Worm (Caenorhabditis elegans) whole organism, midembryonic: ENCODE data around the gene ostf-4.

Source experiments
- T22C8.4 ChIP-seq: fragments of 200-800 bp; sonication (Bioruptor generic); IDR thresholded peaks from 2 replicates; pipeline ENCODE4 v1.3.6; 2022; ENCODE audit warnings: missing genetic modification characterization, missing compliant biosample characterization
- cog-1 ChIP-seq: sonication (generic microtip); optimal IDR thresholded peaks from 2 replicates; lab custom pipeline; 2016; ENCODE audit warnings: missing genetic modification characterization, missing compliant biosample characterization
- flt-1 ChIP-seq: fragments of 200-800 bp; sonication (Bioruptor generic); IDR thresholded peaks from 2 replicates; pipeline ENCODE4 v1.3.6; 2022; ENCODE audit warnings: missing genetic modification characterization, missing compliant biosample characterization
- klf-2 ChIP-seq: fragments of 200-800 bp; sonication (Bioruptor generic); conservative IDR thresholded peaks from 2 replicates; pipeline ENCODE4 v1.3.6; 2022; ENCODE audit warnings: missing genetic modification reagents, missing genetic modification characterization, missing compliant biosample characterization
- med-1 ChIP-seq: sonication (generic microtip); optimal IDR thresholded peaks from 2 replicates; lab custom pipeline; 2017; ENCODE audit warnings: missing genetic modification characterization, mild to moderate bottlenecking, missing compliant biosample characterization, antibody characterized with exemption, missing genetic modification reagents; ENCODE audit not compliant: insufficient read depth
- ref-1 ChIP-seq: fragments of 200-800 bp; sonication (Bioruptor generic); conservative IDR thresholded peaks from 2 replicates; pipeline ENCODE4 v1.3.6; 2022; ENCODE audit warnings: missing genetic modification reagents, missing genetic modification characterization, missing compliant biosample characterization
- tab-1 ChIP-seq: fragments of 200-800 bp; sonication (Bioruptor generic); IDR thresholded peaks from 2 replicates; pipeline ENCODE4 v1.3.6; 2022; ENCODE audit warnings: missing genetic modification characterization, missing compliant biosample characterization
- ztf-23 ChIP-seq: fragments of 200-800 bp; sonication (Bioruptor generic); IDR thresholded peaks from 2 replicates; pipeline ENCODE4 v1.3.6; 2022; ENCODE audit warnings: missing genetic modification reagents, missing genetic modification characterization, missing compliant biosample characterization
- ztf-29 ChIP-seq: fragments of 200-800 bp; sonication (Bioruptor generic); IDR thresholded peaks from 2 replicates; pipeline ENCODE4 v1.3.6; 2022; ENCODE audit warnings: missing genetic modification reagents, missing genetic modification characterization, missing compliant biosample characterization

The ostf-4 gene

ce11 chrIII:10355382-10355781, 37.0 kb upstream of the ostf-4 start, which contains the start of gene spp-1:
spp-1 (minus strand) TSS chrIII:10355668.
- TF ChIP-seq med-1 (GFP tag; lab: Kevin White, UChicago) (no peak), tab-1 (no peak), klf-2 (GFP tag; lab: Robert Waterston, UW) (no peak), ztf-29 (no peak), flt-1 (GFP tag; lab: Robert Waterston, UW) (no peak), ztf-23 (GFP tag; lab: Robert Waterston, UW) (no peak)

DNA sequence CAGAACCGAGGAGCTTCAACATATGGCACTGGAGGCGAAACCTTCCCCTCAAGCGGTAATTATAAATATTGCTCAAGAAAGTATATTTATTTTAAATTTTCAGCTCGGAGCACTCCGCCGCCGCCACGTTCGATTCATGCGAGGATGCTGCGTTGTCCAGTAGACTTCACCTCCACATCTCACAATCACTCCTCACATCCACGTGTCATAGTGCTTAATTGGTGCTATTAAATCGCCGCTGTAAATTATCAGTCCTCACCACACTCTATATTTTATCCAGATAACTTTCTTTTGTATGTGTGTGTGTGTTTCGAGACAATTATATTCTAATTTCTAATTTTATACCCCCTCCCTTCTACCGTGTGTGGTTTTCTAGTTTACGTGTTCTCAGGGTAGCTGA, 36.2 kb upstream of the ostf-4 start:
- TF ChIP-seq cog-1 (tag; lab: Kevin White, UChicago) (no peak), ztf-23 (GFP tag; lab: Robert Waterston, UW) (no peak), T22C8.4 (GFP tag; lab: Robert Waterston, UW) (no peak), flt-1 (GFP tag; lab: Robert Waterston, UW) (no peak), ztf-29 (no peak), ref-1 (GFP tag; lab: Robert Waterston, UW) (no peak), tab-1 (no peak), med-1 (GFP tag; lab: Kevin White, UChicago) (no peak), klf-2 (GFP tag; lab: Robert Waterston, UW) (no peak)

ce11 chrIII:10353423-10353822, 35.1 kb upstream of the ostf-4 start:
- no peak for TF ChIP-seq tab-1
- TF ChIP-seq T22C8.4 (GFP tag; lab: Robert Waterston, UW): no peak
- TF ChIP-seq med-1 (GFP tag; lab: Kevin White, UChicago): no peak
- no peak for TF ChIP-seq ztf-29
- no peak for TF ChIP-seq ref-1 (GFP tag; lab: Robert Waterston, UW)
- no peak for TF ChIP-seq cog-1 (tag; lab: Kevin White, UChicago)
- no peak for TF ChIP-seq flt-1 (GFP tag; lab: Robert Waterston, UW)
- no peak for TF ChIP-seq ztf-23 (GFP tag; lab: Robert Waterston, UW)
- TF ChIP-seq klf-2 (GFP tag; lab: Robert Waterston, UW): no peak

- TF ChIP-seq med-1 (GFP tag; lab: Kevin White, UChicago) (no peak), cog-1 (tag; lab: Kevin White, UChicago) (no peak), flt-1 (GFP tag; lab: Robert Waterston, UW) (no peak), ztf-29 (no peak), ref-1 (GFP tag; lab: Robert Waterston, UW) (no peak), tab-1 (no peak), T22C8.4 (GFP tag; lab: Robert Waterston, UW) (no peak), ztf-23 (GFP tag; lab: Robert Waterston, UW) (no peak), klf-2 (GFP tag; lab: Robert Waterston, UW) (no peak)
These were observed 33.3 kb upstream of the ostf-4 start, which contains the start of gene T07C4.3 for ce11 chrIII:10351595-10352207. T07C4.3 (plus strand) TSS chrIII:10352157.

DNA sequence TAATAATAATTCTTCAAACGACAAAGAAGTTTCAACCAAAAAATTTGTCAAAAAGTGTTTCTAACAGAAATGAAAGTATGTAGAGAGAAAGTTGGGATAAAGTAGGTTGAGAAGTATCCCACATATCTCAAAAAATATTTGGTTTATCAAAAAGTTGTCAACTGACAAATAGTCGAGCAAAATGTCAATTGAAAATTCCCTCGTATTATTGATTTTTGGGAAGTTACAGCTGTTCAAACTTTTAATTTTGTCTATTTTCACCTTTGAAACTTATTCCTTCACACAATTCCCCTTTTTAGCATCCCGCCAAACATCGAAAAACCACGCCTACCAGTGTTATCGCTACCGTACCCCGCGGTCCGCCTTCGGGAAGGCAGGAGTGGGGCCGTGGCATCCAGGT, 28.7 kb upstream of the ostf-4 start, which contains the start of gene tbx-8:
TSS of gene tbx-8 (plus strand) at position 301 of the 400 bp plus-strand sequence.
- 0 out of 2 replicates have a peak, but pooled peaks have one; percentile 8 for TF ChIP-seq ref-1 (GFP tag; lab: Robert Waterston, UW)
- no peak for TF ChIP-seq cog-1 (tag; lab: Kevin White, UChicago)
- no peak for TF ChIP-seq flt-1 (GFP tag; lab: Robert Waterston, UW)

- TF ChIP-seq tab-1: no peak
- no peak for TF ChIP-seq ztf-29
- no peak for TF ChIP-seq ztf-23 (GFP tag; lab: Robert Waterston, UW)
- no peak for TF ChIP-seq ref-1 (GFP tag; lab: Robert Waterston, UW)
- TF ChIP-seq flt-1 (GFP tag; lab: Robert Waterston, UW): no peak
- TF ChIP-seq med-1 (GFP tag; lab: Kevin White, UChicago): no peak
- TF ChIP-seq T22C8.4 (GFP tag; lab: Robert Waterston, UW): no peak
- no peak for TF ChIP-seq cog-1 (tag; lab: Kevin White, UChicago)
- TF ChIP-seq klf-2 (GFP tag; lab: Robert Waterston, UW): no peak
These were observed 26.4 kb upstream of the ostf-4 start for ce11 chrIII:10344762-10345161.

DNA sequence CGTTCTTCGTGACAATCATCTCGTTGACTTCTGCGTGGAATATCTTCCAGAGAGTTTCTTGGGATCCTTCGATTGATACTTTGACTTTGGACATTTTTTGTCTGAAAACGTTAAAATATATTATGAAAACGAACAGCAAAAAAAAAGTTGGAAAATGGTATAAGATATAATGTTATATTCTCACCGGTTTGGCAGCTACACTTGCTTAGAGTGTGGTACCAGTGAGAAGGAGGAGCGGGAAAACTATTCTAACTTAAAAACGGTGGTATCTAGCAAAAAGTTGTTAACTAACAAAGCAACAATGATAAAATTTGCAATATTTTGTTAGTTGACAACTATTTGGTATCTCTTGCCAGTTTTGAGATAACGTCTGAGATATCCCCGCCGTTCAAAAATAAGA, 23.4 kb upstream of the ostf-4 start, which contains the start of gene tbx-9:
TSS of gene tbx-9 (minus strand) at position 101 of the 400 bp plus-strand sequence.
- no peak for TF ChIP-seq T22C8.4 (GFP tag; lab: Robert Waterston, UW)
- TF ChIP-seq tab-1: no peak
- no peak for TF ChIP-seq med-1 (GFP tag; lab: Kevin White, UChicago)
- TF ChIP-seq klf-2 (GFP tag; lab: Robert Waterston, UW): no peak
- TF ChIP-seq ref-1 (GFP tag; lab: Robert Waterston, UW): no peak
- no peak for TF ChIP-seq cog-1 (tag; lab: Kevin White, UChicago)
- no peak for TF ChIP-seq flt-1 (GFP tag; lab: Robert Waterston, UW)
- no peak for TF ChIP-seq ztf-23 (GFP tag; lab: Robert Waterston, UW)
- no peak for TF ChIP-seq ztf-29

DNA sequence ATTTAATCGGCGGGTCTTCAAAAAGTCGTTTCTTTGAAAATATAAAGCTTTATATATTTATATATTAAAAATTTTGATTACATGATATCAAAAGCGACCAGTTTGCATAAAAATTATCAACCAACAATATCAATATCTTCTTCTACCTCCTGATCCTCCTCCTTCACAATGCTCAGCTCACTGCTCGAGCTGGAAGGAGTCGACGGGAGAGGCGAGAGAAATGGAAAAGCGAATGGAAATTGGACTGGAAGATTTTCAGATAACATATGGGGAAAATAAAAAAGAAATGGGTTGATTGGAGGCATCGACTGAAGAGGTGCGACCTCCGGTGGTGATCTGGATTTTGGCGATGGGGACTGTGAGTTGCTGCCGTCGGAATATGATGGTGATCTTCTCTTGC, 21.6 kb upstream of the ostf-4 start:
- TF ChIP-seq klf-2 (GFP tag; lab: Robert Waterston, UW) (no peak), cog-1 (tag; lab: Kevin White, UChicago) (no peak), ztf-29 (no peak), ref-1 (GFP tag; lab: Robert Waterston, UW) (no peak), flt-1 (GFP tag; lab: Robert Waterston, UW) (no peak), med-1 (GFP tag; lab: Kevin White, UChicago) (no peak)

ce11 chrIII:10338992-10339852, 20.9 kb upstream of the ostf-4 start:
- TF ChIP-seq flt-1 (GFP tag; lab: Robert Waterston, UW): no peak
- TF ChIP-seq ztf-29: no peak
- TF ChIP-seq ztf-23 (GFP tag; lab: Robert Waterston, UW): no peak
